Worm (Caenorhabditis elegans): Measurements from ENCODE around the gene tebp-2.

Gene tebp-2

DNA sequence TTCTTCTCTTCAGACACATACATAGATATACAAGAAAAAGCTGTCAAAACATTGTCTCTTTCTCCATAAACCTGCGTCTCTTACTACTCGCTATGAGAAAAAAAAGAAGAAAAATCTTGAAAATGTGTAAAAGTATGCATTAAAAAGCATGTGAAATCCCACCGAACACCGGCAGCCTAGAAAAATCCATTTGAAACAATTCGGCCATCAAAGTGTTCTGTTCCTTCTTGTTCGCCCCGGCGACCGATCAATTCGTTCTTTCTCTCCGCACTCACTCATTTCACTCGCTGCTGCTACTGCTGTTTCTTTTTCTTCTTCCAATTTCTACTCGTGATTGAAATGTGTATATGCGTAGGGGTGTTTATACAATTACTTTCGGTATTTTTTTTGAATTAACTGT lies 7.4 kb downstream of the tebp-2 start (continued):
- TF ChIP-seq unc-62 (GFP tag; optimal IDR thresholded peaks at IDR 0.05 in 1 of 2) (no peak), unc-62 (tag; optimal IDR thresholded peaks at IDR 0.05) (no peak), dmd-9 (GFP tag; IDR thresholded peaks at IDR 0.05) (no peak), F10B5.3 (tag; optimal IDR thresholded peaks at IDR 0.05) (no peak), aha-1 (tag) (peak; percentile 81), ztf-11 (tag; optimal IDR thresholded peaks at IDR 0.05) (no peak), gei-8 (GFP tag; optimal IDR thresholded peaks at IDR 0.05) (no peak), jun-1 (tag; optimal IDR thresholded peaks at IDR 0.05) (no peak), sdz-12 (GFP tag; optimal IDR thresholded peaks at IDR 0.05) (no peak), mdt-29 (GFP tag; IDR thresholded peaks at IDR 0.05) (no peak), pqm-1 (tag; optimal IDR thresholded peaks at IDR 0.05) (peak; percentile 47), nhr-28 (tag; optimal IDR thresholded peaks at IDR 0.05) (peak; percentile 54), madf-9 (GFP tag; conservative IDR thresholded peaks at IDR 0.05) (no peak), nhr-237 (tag; optimal IDR thresholded peaks at IDR 0.05) (no peak), php-3 (GFP tag; IDR thresholded peaks at IDR 0.05) (no peak), dpl-1 (GFP tag; optimal IDR thresholded peaks at IDR 0.05) (peak; percentile 18), Y105C5A.15 (GFP tag; IDR thresholded peaks at IDR 0.05) (no peak), nhr-11 (tag; optimal IDR thresholded peaks at IDR 0.05) (peak; percentile 16), ama-1 (optimal IDR thresholded peaks at IDR 0.05) (no peak), saeg-2 (GFP tag; IDR thresholded peaks at IDR 0.05) (no peak), mep-1 (tag; optimal IDR thresholded peaks at IDR 0.05) (peak; percentile 47), lin-29 (GFP tag; IDR thresholded peaks at IDR 0.05) (no peak), ZK337.2 (GFP tag; IDR thresholded peaks at IDR 0.05) (no peak), lin-13 (GFP tag; optimal IDR thresholded peaks at IDR 0.05) (no peak), dmd-8 (GFP tag; IDR thresholded peaks at IDR 0.05) (no peak), zip-2 (tag; optimal IDR thresholded peaks at IDR 0.05) (no peak), snpc-4 (tag; optimal IDR thresholded peaks at IDR 0.05) (no peak), skn-1 (tag; optimal IDR thresholded peaks at IDR 0.05) (no peak), unc-130 (GFP tag; optimal IDR thresholded peaks at IDR 0.05) (no peak), dve-1 (tag; optimal IDR thresholded peaks at IDR 0.05; ENCODE audit: insufficient read depth) (peak; percentile 65), tra-1 (GFP tag; IDR thresholded peaks at IDR 0.05) (peak; percentile 45; the same call in 1 of the 2 replicates), ceh-20 (GFP tag; IDR thresholded peaks at IDR 0.05) (0 out of 2 replicates have a peak, but pooled peaks have one; percentile 9), tag-97 (GFP tag; IDR thresholded peaks at IDR 0.05) (no peak), ztf-7 (tag; optimal IDR thresholded peaks at IDR 0.05) (no peak), nhr-6 (tag; optimal IDR thresholded peaks at IDR 0.05) (no peak), nhr-102 (tag; optimal IDR thresholded peaks at IDR 0.05) (no peak), snpc-1.2 (GFP tag; IDR thresholded peaks at IDR 0.05) (no peak), T26A8.4 (GFP tag; IDR thresholded peaks at IDR 0.05) (peak; percentile 38; the same call in 1 of the 2 replicates), nhr-42 (GFP tag; IDR thresholded peaks at IDR 0.05) (no peak), Y48G9A.11 (GFP tag; IDR thresholded peaks at IDR 0.05) (no peak), ctbp-1 (GFP tag; IDR thresholded peaks at IDR 0.05) (no peak; the same call in 1 of the 2 replicates), aly-2 (tag; optimal IDR thresholded peaks at IDR 0.05) (no peak), vab-7 (GFP tag; IDR thresholded peaks at IDR 0.05) (no peak), attf-4 (tag; optimal IDR thresholded peaks at IDR 0.05) (no peak), ceh-28 (tag; optimal IDR thresholded peaks at IDR 0.05) (no peak), ZK546.5 (tag; optimal IDR thresholded peaks at IDR 0.05) (no peak), hlh-11 (tag; optimal IDR thresholded peaks at IDR 0.05) (peak; percentile 82), lsy-2 (tag; optimal IDR thresholded peaks at IDR 0.05) (peak in 1 of 2 experiments; percentile 71), D1046.2 (GFP tag; IDR thresholded peaks at IDR 0.05) (no peak), lin-38 (GFP tag; IDR thresholded peaks at IDR 0.05) (no peak), zfp-3 (GFP tag; conservative IDR thresholded peaks at IDR 0.05) (no peak), F37D6.2 (tag; optimal IDR thresholded peaks at IDR 0.05) (no peak), zfp-2 (tag; optimal IDR thresholded peaks at IDR 0.05) (no peak), nhr-76 (tag; optimal IDR thresholded peaks at IDR 0.05) (no peak), unc-39 (tag; optimal IDR thresholded peaks at IDR 0.05) (no peak)
